Worm (Caenorhabditis elegans) whole organism, early embryonic: Measurements from ENCODE around the gene sre-3.

Source experiments
- F13C5.2 ChIP-seq: sonication (generic microtip); optimal IDR thresholded peaks from 2 replicates; lab custom pipeline; 2017; ENCODE audit warnings: mild to moderate bottlenecking, missing genetic modification characterization, inconsistent platforms, missing compliant biosample characterization
- aly-1 ChIP-seq: sonication (generic microtip); optimal IDR thresholded peaks from 2 replicates; lab custom pipeline; 2016; ENCODE audit warnings: missing genetic modification characterization, missing compliant biosample characterization
- ama-1 ChIP-seq: fragments of 150-350 bp; optimal IDR thresholded peaks from 2 replicates; lab custom pipeline; 2014
- tbx-11 ChIP-seq: fragments of 200-800 bp; sonication (Bioruptor generic); IDR thresholded peaks from 2 replicates; pipeline ENCODE4 v1.3.6; 2022; ENCODE audit warnings: missing genetic modification characterization, missing compliant biosample characterization

- no peak for TF ChIP-seq aly-1 (tag; lab: Kevin White, UChicago)
- TF ChIP-seq tbx-11: no peak
- TF ChIP-seq F13C5.2 (tag; lab: Kevin White, UChicago): no peak
- TF ChIP-seq ama-1 (lab: Kevin White, UChicago): no peak
These were observed 19.7 kb downstream of the sre-3 start for ce11 chrII:7405262-7405661.
